Fruit fly (Drosophila melanogaster) whole organism, embryonic: Measurements from ENCODE around the gene Spn88Ea.

Source experiments
- Adf1 ChIP-seq: fragments of 200-800 bp; sonication (Bioruptor generic); IDR thresholded peaks from 2 replicates; pipeline ENCODE4 v1.3.6; 2022; ENCODE audit warnings: missing biosample characterization, missing genetic modification characterization
- BEAF-32 ChIP-seq: fragments of 200-800 bp; sonication (Bioruptor generic); optimal IDR thresholded peaks from 3 replicates; lab custom pipeline; 2017; ENCODE audit warnings: missing biosample characterization, missing genetic modification characterization, mild to moderate bottlenecking, moderate library complexity, missing genetic modification reagents
- C15 ChIP-seq: fragments of 200-800 bp; sonication (Bioruptor generic); IDR thresholded peaks from 3 replicates; pipeline ENCODE4 v1.3.6; 2022; ENCODE audit warnings: missing biosample characterization, missing genetic modification characterization
- CG10431 ChIP-seq: fragments of 200-800 bp; sonication (Bioruptor generic); optimal IDR thresholded peaks from 3 replicates; lab custom pipeline; 2018; ENCODE audit warnings: missing biosample characterization, mild to moderate bottlenecking, missing genetic modification characterization
- CG10565 ChIP-seq: fragments of 200-800 bp; sonication (Bioruptor generic); optimal IDR thresholded peaks from 3 replicates; lab custom pipeline; 2016; ENCODE audit warnings: missing biosample characterization, mild to moderate bottlenecking, missing genetic modification characterization
- CG11696 ChIP-seq: fragments of 200-800 bp; sonication (Bioruptor generic); IDR thresholded peaks from 2 replicates; pipeline ENCODE4 v1.3.6; 2022; ENCODE audit warnings: missing biosample characterization, missing genetic modification characterization
- CG13287 ChIP-seq: fragments of 200-800 bp; sonication (Bioruptor generic); IDR thresholded peaks from 2 replicates; pipeline ENCODE4 v1.3.6; 2022; ENCODE audit warnings: missing biosample characterization, missing genetic modification characterization; ENCODE audit not compliant: partially characterized antibody
- CG1602 ChIP-seq: fragments of 200-800 bp; sonication (Bioruptor generic); optimal IDR thresholded peaks from 3 replicates; lab custom pipeline; 2016; ENCODE audit warnings: missing biosample characterization, missing genetic modification characterization
- CG16863 ChIP-seq: fragments of 200-800 bp; sonication (Bioruptor generic); optimal IDR thresholded peaks from 3 replicates; lab custom pipeline; 2016; ENCODE audit warnings: missing biosample characterization, missing genetic modification characterization
- CG17829 ChIP-seq: fragments of 200-800 bp; optimal IDR thresholded peaks from 2 replicates; lab custom pipeline; 2019; ENCODE audit warnings: missing biosample characterization, mild to moderate bottlenecking, missing genetic modification characterization, moderate library complexity
- CG17912 ChIP-seq: fragments of 200-800 bp; sonication (Bioruptor generic); optimal IDR thresholded peaks from 2 replicates; lab custom pipeline; 2018; ENCODE audit warnings: missing biosample characterization, mild to moderate bottlenecking, missing genetic modification characterization
- CG2116 ChIP-seq: fragments of 200-800 bp; sonication (Bioruptor generic); optimal IDR thresholded peaks from 3 replicates; lab custom pipeline; 2018; ENCODE audit warnings: missing biosample characterization, mild to moderate bottlenecking, missing genetic modification characterization
- CG2678 ChIP-seq: fragments of 200-800 bp; sonication (Bioruptor generic); optimal IDR thresholded peaks from 3 replicates; lab custom pipeline; 2019; ENCODE audit warnings: missing biosample characterization, mild to moderate bottlenecking, missing genetic modification characterization, moderate library complexity
- CG31388 ChIP-seq: fragments of 200-800 bp; sonication (Bioruptor generic); optimal IDR thresholded peaks from 2 replicates; lab custom pipeline; 2016; ENCODE audit warnings: missing biosample characterization, missing genetic modification characterization
- CG3995 ChIP-seq: fragments of 200-800 bp; sonication (Bioruptor generic); optimal IDR thresholded peaks from 3 replicates; lab custom pipeline; 2016; ENCODE audit warnings: missing biosample characterization, missing genetic modification characterization
- CG4730 ChIP-seq: fragments of 200-800 bp; sonication (Bioruptor generic); IDR thresholded peaks from 2 replicates; pipeline ENCODE4 v1.3.6; 2022; ENCODE audit warnings: missing biosample characterization, missing genetic modification characterization
- CG5953 ChIP-seq: fragments of 200-800 bp; sonication (Bioruptor generic); IDR thresholded peaks from 2 replicates; pipeline ENCODE4 v1.3.6; 2022; ENCODE audit warnings: missing biosample characterization, missing genetic modification characterization
- CG8388 ChIP-seq: fragments of 200-800 bp; sonication (Bioruptor generic); optimal IDR thresholded peaks from 2 replicates; lab custom pipeline; 2019; ENCODE audit warnings: missing biosample characterization, mild to moderate bottlenecking, missing genetic modification characterization, moderate library complexity
- CTCF ChIP-seq: fragments of 200-800 bp; sonication (Bioruptor generic); optimal IDR thresholded peaks from 2 replicates; lab custom pipeline; 2017; ENCODE audit warnings: missing biosample characterization, mild to moderate bottlenecking, missing genetic modification characterization, moderate library complexity
- CoRest ChIP-seq: fragments of 200-800 bp; sonication (Bioruptor generic); optimal IDR thresholded peaks from 3 replicates; lab custom pipeline; 2018; ENCODE audit warnings: missing biosample characterization, mild to moderate bottlenecking, missing genetic modification characterization, moderate library complexity
- Doc2 ChIP-seq: fragments of 200-800 bp; sonication (Bioruptor generic); IDR thresholded peaks from 2 replicates; pipeline ENCODE4 v1.3.6; 2022; ENCODE audit warnings: missing biosample characterization, missing genetic modification characterization
- E2f2 ChIP-seq: fragments of 200-800 bp; sonication (Bioruptor generic); IDR thresholded peaks from 2 replicates; pipeline ENCODE4 v1.3.6; 2022; ENCODE audit warnings: missing biosample characterization, missing genetic modification characterization
- Gug ChIP-seq: fragments of 200-800 bp; sonication (Bioruptor generic); IDR thresholded peaks from 4 replicates; pipeline ENCODE4 v1.3.6; 2022; ENCODE audit warnings: missing biosample characterization, missing genetic modification characterization
- Hey ChIP-seq: fragments of 200-800 bp; sonication (Bioruptor generic); optimal IDR thresholded peaks from 3 replicates; lab custom pipeline; 2018; ENCODE audit warnings: missing biosample characterization, mild to moderate bottlenecking, missing genetic modification characterization
- MESR4 ChIP-seq: fragments of 200-800 bp; sonication (Bioruptor generic); optimal IDR thresholded peaks from 2 replicates; lab custom pipeline; 2018; ENCODE audit warnings: missing biosample characterization, mild to moderate bottlenecking, missing genetic modification characterization, moderate library complexity
- MTF-1 ChIP-seq: fragments of 200-800 bp; sonication (Bioruptor generic); optimal IDR thresholded peaks from 2 replicates; lab custom pipeline; 2018; ENCODE audit warnings: missing biosample characterization, mild to moderate bottlenecking, missing genetic modification characterization, borderline replicate concordance
- NC2β ChIP-seq: fragments of 200-800 bp; sonication (Bioruptor generic); optimal IDR thresholded peaks from 2 replicates; lab custom pipeline; 2016; ENCODE audit warnings: missing biosample characterization, missing genetic modification characterization
- Ptx1 ChIP-seq: fragments of 200-800 bp; sonication (Bioruptor generic); IDR thresholded peaks from 2 replicates; pipeline ENCODE4 v1.3.6; 2022; ENCODE audit warnings: missing biosample characterization, missing genetic modification characterization
- Ravus ChIP-seq: fragments of 200-800 bp; sonication (Bioruptor generic); IDR thresholded peaks from 2 replicates; pipeline ENCODE4 v1.3.6; 2022; ENCODE audit warnings: missing biosample characterization, missing genetic modification characterization
- Stat92E ChIP-seq, 3 experiments: fragments of >200 bp in 2 of 3; fragments of 200-800 bp in 1 of 3; sonication (Bioruptor generic) in 1 of 3; optimal IDR thresholded peaks; 2 replicates each; lab custom pipeline; 2017 to 2019; ENCODE audit warnings: missing biosample characterization in 3 of 3, missing genetic modification characterization in 3 of 3, mild to moderate bottlenecking in 1 of 3, moderate library complexity in 1 of 3
- Taf1 ChIP-seq: fragments of 200-800 bp; sonication (Bioruptor generic); IDR thresholded peaks from 2 replicates; pipeline ENCODE4 v1.3.6; 2022; ENCODE audit warnings: missing biosample characterization, missing genetic modification characterization
- Vsx1 ChIP-seq: fragments of 200-800 bp; sonication (Bioruptor generic); optimal IDR thresholded peaks from 2 replicates; lab custom pipeline; 2017; ENCODE audit warnings: missing biosample characterization, mild to moderate bottlenecking, missing genetic modification characterization, missing genetic modification reagents
- ab ChIP-seq: fragments of 200-800 bp; sonication (Bioruptor generic); optimal IDR thresholded peaks from 2 replicates; lab custom pipeline; 2016; ENCODE audit warnings: missing biosample characterization, missing genetic modification characterization
- aop ChIP-seq: fragments of 200-800 bp; sonication (Bioruptor generic); IDR thresholded peaks from 2 replicates; pipeline ENCODE4 v1.3.6; 2022; ENCODE audit warnings: missing biosample characterization, missing genetic modification characterization
- dimm ChIP-seq: fragments of 200-800 bp; sonication (Bioruptor generic); IDR thresholded peaks from 2 replicates; pipeline ENCODE4 v1.3.6; 2022; ENCODE audit warnings: missing biosample characterization, missing genetic modification characterization
- dysf ChIP-seq: fragments of 200-800 bp; sonication (Bioruptor generic); IDR thresholded peaks from 3 replicates; pipeline ENCODE4 v1.3.6; 2022; ENCODE audit warnings: missing biosample characterization, missing genetic modification characterization
- ems ChIP-seq: fragments of 200-800 bp; sonication (Bioruptor generic); optimal IDR thresholded peaks from 3 replicates; lab custom pipeline; 2016; ENCODE audit warnings: missing biosample characterization, missing genetic modification characterization
- grau ChIP-seq: fragments of 200-800 bp; optimal IDR thresholded peaks from 3 replicates; lab custom pipeline; 2019; ENCODE audit warnings: missing biosample characterization, mild to moderate bottlenecking, missing genetic modification characterization, moderate library complexity
- grn ChIP-seq: fragments of 200-800 bp; sonication (Bioruptor generic); optimal IDR thresholded peaks from 3 replicates; lab custom pipeline; 2017; ENCODE audit warnings: missing biosample characterization, missing genetic modification characterization
- gsb-n ChIP-seq: fragments of 200-800 bp; sonication (Bioruptor generic); optimal IDR thresholded peaks from 3 replicates; lab custom pipeline; 2018; ENCODE audit warnings: missing biosample characterization, mild to moderate bottlenecking, missing genetic modification characterization
- maf-S ChIP-seq: fragments of 200-800 bp; sonication (Bioruptor generic); optimal IDR thresholded peaks from 2 replicates; lab custom pipeline; 2016; ENCODE audit warnings: missing biosample characterization, missing genetic modification characterization
- mld ChIP-seq: fragments of 200-800 bp; sonication (Bioruptor generic); IDR thresholded peaks from 3 replicates; pipeline ENCODE4 v1.3.6; 2022; ENCODE audit warnings: missing biosample characterization, missing genetic modification characterization; ENCODE audit not compliant: partially characterized antibody
- nom ChIP-seq: fragments of 200-800 bp; sonication (Bioruptor generic); optimal IDR thresholded peaks from 2 replicates; lab custom pipeline; 2017; ENCODE audit warnings: missing biosample characterization, missing genetic modification characterization, mild to moderate bottlenecking, moderate library complexity, missing genetic modification reagents
- odd ChIP-seq: fragments of 200-800 bp; sonication (Bioruptor generic); optimal IDR thresholded peaks from 2 replicates; lab custom pipeline; 2017; ENCODE audit warnings: missing biosample characterization, mild to moderate bottlenecking, missing genetic modification characterization
- sd ChIP-seq: fragments of 200-800 bp; sonication (Bioruptor generic); optimal IDR thresholded peaks from 3 replicates; lab custom pipeline; 2018; ENCODE audit warnings: missing biosample characterization, mild to moderate bottlenecking, missing genetic modification characterization, moderate library complexity
- slbo ChIP-seq: fragments of 200-800 bp; sonication (Bioruptor generic); IDR thresholded peaks from 2 replicates; pipeline ENCODE4 v1.3.6; 2022; ENCODE audit warnings: missing biosample characterization, missing genetic modification characterization
- stc ChIP-seq: fragments of 200-800 bp; sonication (Bioruptor generic); IDR thresholded peaks from 2 replicates; pipeline ENCODE4 v1.3.6; 2022; ENCODE audit warnings: missing biosample characterization, missing genetic modification characterization
- tna ChIP-seq: fragments of 200-800 bp; sonication (Bioruptor generic); IDR thresholded peaks from 2 replicates; pipeline ENCODE4 v1.3.6; 2022; ENCODE audit warnings: missing biosample characterization, missing genetic modification characterization; ENCODE audit not compliant: partially characterized antibody
- z ChIP-seq: fragments of 200-800 bp; sonication (Bioruptor generic); IDR thresholded peaks from 3 replicates; pipeline ENCODE4 v1.3.6; 2022; ENCODE audit warnings: missing biosample characterization, missing genetic modification characterization

Gene Spn88Ea

DNA sequence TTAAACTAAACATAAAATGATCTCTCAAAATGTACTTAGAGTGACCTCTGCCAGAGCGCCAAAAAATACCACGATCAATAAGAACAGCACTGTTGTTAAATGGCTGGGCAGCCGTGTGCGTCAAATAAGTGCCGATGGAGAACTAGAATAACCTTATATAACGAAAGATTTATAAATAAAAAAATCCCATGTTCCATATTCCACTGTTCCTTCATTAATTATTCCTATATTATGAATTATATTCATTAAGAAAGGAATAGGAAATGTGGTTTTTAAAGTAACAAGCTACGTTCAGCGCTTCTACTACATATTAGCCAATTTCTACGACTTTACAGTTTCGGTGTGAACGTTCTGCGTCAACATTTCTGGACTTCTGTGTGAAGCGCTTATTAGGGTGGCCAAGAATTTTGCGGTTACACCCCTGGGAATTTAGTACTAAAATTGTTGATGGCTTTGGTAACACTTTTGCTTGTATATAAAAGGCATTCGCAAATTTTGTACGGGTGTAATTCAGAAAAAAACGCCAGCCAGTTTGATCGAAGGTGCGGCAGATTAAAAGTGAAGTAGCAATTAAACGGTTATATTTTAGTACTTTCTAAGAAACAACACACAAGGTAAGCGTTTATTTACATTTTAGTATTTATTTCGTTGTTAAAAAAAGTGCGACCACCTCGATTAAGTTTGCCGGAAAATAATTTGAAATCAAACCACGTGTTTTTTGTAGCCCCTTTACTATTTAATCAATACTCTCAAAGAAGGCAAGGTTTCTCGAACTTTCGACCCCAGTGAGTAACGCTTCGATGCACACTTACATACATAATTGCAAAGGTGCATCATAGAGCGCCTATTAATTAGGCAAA lies 36.2 kb upstream of the Spn88Ea start, which contains the start of the genes tefu and Hsc70-4 (continued):
- TF ChIP-seq odd (GFP tag; lab: Kevin White, UChicago) (peak; percentile 31), CTCF (no peak), Ravus (GFP tag; lab: Robert Waterston, UW) (peak; percentile 43), MTF-1 (GFP tag; lab: Kevin White, UChicago) (peak; percentile 36), dysf (peak; percentile 85), aop (no peak), BEAF-32 (GFP tag; lab: Kevin White, UChicago) (peak; percentile 58), NC2β (GFP tag; lab: Kevin White, UChicago) (peak; percentile 69), Doc2 (no peak), grau (tag; lab: Kevin White, UChicago) (peak; percentile 80), CG3995 (GFP tag; lab: Kevin White, UChicago) (peak; percentile 6), grn (GFP tag; lab: Kevin White, UChicago) (no peak), sd (tag; lab: Kevin White, UChicago) (no peak), maf-S (GFP tag; lab: Kevin White, UChicago) (peak; percentile 76), Vsx1 (GFP tag; lab: Kevin White, UChicago) (no peak), Hey (tag; lab: Kevin White, UChicago) (no peak), CG10431 (GFP tag; lab: Kevin White, UChicago) (no peak), MESR4 (peak; percentile 61), stc (GFP tag; lab: Robert Waterston, UW) (0 out of 2 replicates have a peak, but pooled peaks have one; percentile 29), gsb-n (peak; percentile 55), ems (GFP tag; lab: Kevin White, UChicago) (peak; percentile 79), CG1602 (peak; percentile 86), CG17829 (tag; lab: Kevin White, UChicago) (peak; percentile 73), Taf1 (no peak; the same call in 1 of the 2 replicates), CG13287 (GFP tag; lab: Robert Waterston, UW) (peak; percentile 31), Ptx1 (GFP tag; lab: Robert Waterston, UW) (peak; percentile 84), C15 (GFP tag; lab: Robert Waterston, UW) (peak; percentile 55; the same call in 1 of the 3 replicates), CG2678 (tag; lab: Kevin White, UChicago) (no peak), mld (GFP tag; lab: Robert Waterston, UW) (no peak), CoRest (tag; lab: Kevin White, UChicago) (peak; percentile 91), Adf1 (no peak; the same call in 1 of the 2 replicates), slbo (GFP tag; lab: Robert Waterston, UW) (peak; percentile 90), nom (GFP tag; lab: Kevin White, UChicago) (peak; percentile 64), CG17912 (GFP tag; lab: Kevin White, UChicago) (peak; percentile 98), E2f2 (GFP tag; lab: Robert Waterston, UW) (peak; percentile 71), dimm (GFP tag; lab: Robert Waterston, UW) (peak; percentile 32; the same call in 1 of the 2 replicates), CG31388 (no peak), CG8388 (GFP tag; lab: Kevin White, UChicago) (peak; percentile 50), CG11696 (GFP tag; lab: Robert Waterston, UW) (peak; percentile 58), Stat92E (GFP tag; optimal IDR thresholded peaks at IDR 0.05; lab: Kevin White, UChicago) (peak in 1 of 3 experiments; percentile 37), z (GFP tag; lab: Robert Waterston, UW) (no peak; the same call in 2 of the 3 replicates), CG4730 (GFP tag; lab: Robert Waterston, UW) (peak; percentile 63), CG16863 (GFP tag; lab: Kevin White, UChicago) (peak; percentile 29), tna (GFP tag; lab: Robert Waterston, UW) (peak; percentile 31; the same call in 1 of the 2 replicates), Gug (GFP tag; lab: Robert Waterston, UW) (peak; percentile 92), CG2116 (GFP tag; lab: Kevin White, UChicago) (peak; percentile 97), ab (peak; percentile 77), CG10565 (GFP tag; lab: Kevin White, UChicago) (no peak), CG5953 (GFP tag; lab: Robert Waterston, UW) (0 out of 2 replicates have a peak, but pooled peaks have one; percentile 34)
